Worm (Caenorhabditis elegans) whole organism, mixed stage, embryonic: Measurements from ENCODE around the gene nhr-14.

ENCODE experiments used
- blmp-1 ChIP-seq: fragments of 150-350 bp; optimal IDR thresholded peaks from 2 replicates; lab custom pipeline; 2014; ENCODE audit warnings: missing biosample characterization, missing genetic modification characterization
- ces-1 ChIP-seq: fragments of 150-350 bp; optimal IDR thresholded peaks from 2 replicates; lab custom pipeline; 2014; ENCODE audit warnings: missing biosample characterization, missing genetic modification reagents, missing genetic modification characterization
- elt-1 ChIP-seq: sonication (generic microtip); optimal IDR thresholded peaks from 2 replicates; lab custom pipeline; 2017; ENCODE audit warnings: missing genetic modification characterization, mild to moderate bottlenecking, missing compliant biosample characterization, antibody characterized with exemption, moderate library complexity, borderline replicate concordance; ENCODE audit not compliant: insufficient read depth
- mep-1 ChIP-seq: fragments of 150-350 bp; optimal IDR thresholded peaks from 2 replicates; lab custom pipeline; 2017; ENCODE audit warnings: missing biosample characterization, missing genetic modification reagents, missing genetic modification characterization, inconsistent platforms
- nhr-2 ChIP-seq: fragments of 150-350 bp; optimal IDR thresholded peaks from 2 replicates; lab custom pipeline; 2014; ENCODE audit warnings: missing biosample characterization, missing genetic modification characterization
- sem-2 ChIP-seq: fragments of 200-800 bp; sonication (Bioruptor generic); optimal IDR thresholded peaks from 2 replicates; lab custom pipeline; 2018; ENCODE audit warnings: mild to moderate bottlenecking, missing genetic modification characterization, missing compliant biosample characterization
- snpc-4 ChIP-seq: fragments of 150-350 bp; optimal IDR thresholded peaks from 2 replicates; lab custom pipeline; 2014; ENCODE audit warnings: missing biosample characterization, missing genetic modification characterization
- unc-39 ChIP-seq: fragments of 150-350 bp; optimal IDR thresholded peaks from 2 replicates; lab custom pipeline; 2014; ENCODE audit warnings: missing biosample characterization, missing genetic modification characterization
- unc-62 ChIP-seq: fragments of 150-350 bp; optimal IDR thresholded peaks from 2 replicates; lab custom pipeline; 2014; ENCODE audit warnings: missing biosample characterization, missing genetic modification reagents, missing genetic modification characterization

DNA sequence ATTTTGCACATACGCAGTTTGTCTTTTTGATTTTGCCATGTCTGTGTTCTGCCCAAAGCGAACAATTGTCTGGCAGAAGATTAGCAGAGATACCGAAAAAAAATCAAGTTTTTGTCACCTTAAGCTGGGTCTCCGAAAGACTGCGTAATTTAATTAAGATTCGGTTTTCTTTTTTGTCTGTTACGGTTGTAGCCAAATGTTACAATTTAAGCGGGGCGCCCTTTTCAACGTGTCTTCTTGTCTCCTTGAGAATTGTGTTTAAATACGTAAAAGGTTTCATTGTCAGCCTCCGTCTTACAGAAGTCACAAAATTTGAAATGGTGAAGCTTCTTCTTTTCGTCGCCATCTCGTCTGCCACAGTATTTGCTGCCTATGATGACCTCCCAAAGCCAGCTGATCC is 23.7 kb upstream of the nhr-14 start, which contains the start of gene grd-14:
- TF ChIP-seq sem-2 (GFP tag; lab: Kevin White, UChicago) (no peak), ces-1 (GFP tag; lab: Kevin White, UChicago) (no peak), unc-39 (tag; lab: Kevin White, UChicago) (no peak), snpc-4 (tag; lab: Kevin White, UChicago) (no peak), elt-1 (no peak), blmp-1 (tag; lab: Kevin White, UChicago) (no peak), nhr-2 (tag; lab: Kevin White, UChicago) (no peak), mep-1 (no peak), unc-62 (GFP tag; lab: Kevin White, UChicago) (no peak)
